Worm (Caenorhabditis elegans) whole organism, young adult: ENCODE results near the gene C31G12.4.

ENCODE experiments used
- B0019.2 ChIP-seq: fragments of 200-800 bp; sonication (Bioruptor generic); conservative IDR thresholded peaks from 2 replicates; pipeline ENCODE4 v1.3.6; 2022; ENCODE audit warnings: missing genetic modification reagents, missing genetic modification characterization, missing compliant biosample characterization
- B0035.1 ChIP-seq: sonication (generic microtip); optimal IDR thresholded peaks from 2 replicates; lab custom pipeline; 2016; ENCODE audit warnings: missing genetic modification characterization, mild to moderate bottlenecking, missing compliant biosample characterization, missing genotype, missing genetic modification reagents
- F23B12.7 ChIP-seq: sonication (generic microtip); optimal IDR thresholded peaks from 2 replicates; lab custom pipeline; 2017; ENCODE audit warnings: missing genetic modification characterization, mild to moderate bottlenecking, missing compliant biosample characterization, antibody characterized with exemption, moderate library complexity; ENCODE audit not compliant: insufficient read depth
- F39B2.1 ChIP-seq: fragments of 200-800 bp; sonication (Bioruptor generic); IDR thresholded peaks from 2 replicates; pipeline ENCODE4 v1.3.6; 2022; ENCODE audit warnings: missing genetic modification reagents, missing genetic modification characterization, missing compliant biosample characterization
- F49E8.2 ChIP-seq: sonication (generic microtip); optimal IDR thresholded peaks from 3 replicates; lab custom pipeline; 2017; ENCODE audit warnings: missing genetic modification characterization, mild to moderate bottlenecking, missing compliant biosample characterization, antibody characterized with exemption, moderate library complexity; ENCODE audit not compliant: insufficient read depth
- F52B5.7 ChIP-seq: sonication (generic microtip); optimal IDR thresholded peaks from 2 replicates; lab custom pipeline; 2016; ENCODE audit warnings: mild to moderate bottlenecking, missing genetic modification characterization, missing compliant biosample characterization
- F55B11.4 ChIP-seq: sonication (generic microtip); optimal IDR thresholded peaks from 2 replicates; lab custom pipeline; 2016; ENCODE audit warnings: missing compliant biosample characterization, missing genetic modification characterization, borderline replicate concordance; ENCODE audit not compliant: insufficient read depth
- Y53F4B.3 ChIP-seq: fragments of 200-800 bp; sonication (Bioruptor generic); IDR thresholded peaks from 2 replicates; pipeline ENCODE4 v1.3.6; 2022; ENCODE audit warnings: missing genetic modification reagents, missing genetic modification characterization, missing compliant biosample characterization
- ZK185.1 ChIP-seq: sonication (generic microtip); optimal IDR thresholded peaks from 2 replicates; lab custom pipeline; 2016; ENCODE audit warnings: mild to moderate bottlenecking, missing genetic modification characterization, missing compliant biosample characterization; ENCODE audit not compliant: poor library complexity, severe bottlenecking
- ama-1 ChIP-seq, 3 experiments: fragments of 150-350 bp in 1 of 3; sonication (generic microtip) in 2 of 3; optimal IDR thresholded peaks; 2 replicates each; lab custom pipeline; 2014 to 2018; ENCODE audit warnings: missing biosample characterization in 2 of 3, missing genetic modification characterization in 2 of 3, missing genetic modification reagents in 2 of 3
- aptf-2 ChIP-seq: fragments of 200-800 bp; sonication (Bioruptor generic); conservative IDR thresholded peaks from 2 replicates; pipeline ENCODE4 v1.3.6; 2022; ENCODE audit warnings: missing genetic modification reagents, missing genetic modification characterization, missing compliant biosample characterization
- atf-7 ChIP-seq: sonication (generic microtip); optimal IDR thresholded peaks from 2 replicates; lab custom pipeline; 2017; ENCODE audit warnings: mild to moderate bottlenecking, missing genetic modification characterization, missing compliant biosample characterization
- ceh-79 ChIP-seq: sonication (generic microtip); optimal IDR thresholded peaks from 2 replicates; lab custom pipeline; 2017; ENCODE audit warnings: mild to moderate bottlenecking, missing genetic modification characterization, missing compliant biosample characterization
- dpl-1 ChIP-seq: fragments of 150-350 bp; optimal IDR thresholded peaks from 2 replicates; lab custom pipeline; 2014; ENCODE audit warnings: missing biosample characterization, missing genetic modification reagents, missing genetic modification characterization
- ets-4 ChIP-seq: fragments of 200-800 bp; sonication (Bioruptor generic); optimal IDR thresholded peaks from 2 replicates; lab custom pipeline; 2018; ENCODE audit warnings: mild to moderate bottlenecking, missing genetic modification characterization, missing compliant biosample characterization
- hsf-1 ChIP-seq: fragments of 200-800 bp; sonication (Bioruptor generic); IDR thresholded peaks from 2 replicates; pipeline ENCODE4 v1.3.6; 2022; ENCODE audit warnings: missing genetic modification reagents, missing genetic modification characterization, missing compliant biosample characterization
- lir-1 ChIP-seq: fragments of 200-800 bp; sonication (Bioruptor generic); conservative IDR thresholded peaks from 2 replicates; pipeline ENCODE4 v1.3.6; 2022; ENCODE audit warnings: missing genetic modification reagents, missing genetic modification characterization, missing compliant biosample characterization
- lsl-1 ChIP-seq: fragments of 200-800 bp; sonication (Bioruptor generic); optimal IDR thresholded peaks from 2 replicates; lab custom pipeline; 2018; ENCODE audit warnings: mild to moderate bottlenecking, missing genetic modification characterization, moderate library complexity, missing compliant biosample characterization
- lsy-27 ChIP-seq: sonication (generic microtip); optimal IDR thresholded peaks from 2 replicates; lab custom pipeline; 2017; ENCODE audit warnings: missing genetic modification characterization, mild to moderate bottlenecking, missing compliant biosample characterization, antibody characterized with exemption, missing genotype, borderline replicate concordance; ENCODE audit not compliant: insufficient read depth
- madf-10 ChIP-seq: sonication (generic microtip); optimal IDR thresholded peaks from 2 replicates; lab custom pipeline; 2016; ENCODE audit warnings: mild to moderate bottlenecking, missing genetic modification characterization, missing compliant biosample characterization
- madf-3 ChIP-seq: fragments of 200-800 bp; sonication (Bioruptor generic); IDR thresholded peaks from 2 replicates; pipeline ENCODE4 v1.3.6; 2022; ENCODE audit warnings: missing genetic modification reagents, missing genetic modification characterization, missing compliant biosample characterization
- nfyb-1 ChIP-seq: fragments of 200-800 bp; sonication (Bioruptor generic); IDR thresholded peaks from 2 replicates; pipeline ENCODE4 v1.3.6; 2022; ENCODE audit warnings: missing genetic modification reagents, missing genetic modification characterization, missing compliant biosample characterization
- rec-8 ChIP-seq, 2 experiments: sonication (generic microtip); optimal IDR thresholded peaks; 2 replicates each; lab custom pipeline; 2016; ENCODE audit warnings: mild to moderate bottlenecking in 2 of 2, missing genetic modification characterization in 2 of 2, missing genetic modification reagents in 2 of 2, missing genotype in 2 of 2, missing biosample characterization in 1 of 2, missing compliant biosample characterization in 1 of 2, moderate library complexity in 1 of 2
- sdz-38 ChIP-seq: sonication (generic microtip); optimal IDR thresholded peaks from 2 replicates; lab custom pipeline; 2016; ENCODE audit warnings: missing genotype, missing genetic modification characterization, missing compliant biosample characterization
- snpc-1.3 ChIP-seq: sonication (generic microtip); optimal IDR thresholded peaks from 2 replicates; lab custom pipeline; 2017; ENCODE audit warnings: missing genetic modification characterization, mild to moderate bottlenecking, missing compliant biosample characterization, antibody characterized with exemption, moderate library complexity, missing genotype, missing genetic modification reagents; ENCODE audit not compliant: insufficient read depth
- sptf-2 ChIP-seq: fragments of 200-800 bp; sonication (Bioruptor generic); optimal IDR thresholded peaks from 2 replicates; lab custom pipeline; 2018; ENCODE audit warnings: mild to moderate bottlenecking, missing genetic modification characterization, missing compliant biosample characterization
- tbx-9 ChIP-seq: sonication (generic microtip); optimal IDR thresholded peaks from 2 replicates; lab custom pipeline; 2016; ENCODE audit warnings: borderline replicate concordance, missing genetic modification characterization, inconsistent platforms, missing compliant biosample characterization
- unc-130 ChIP-seq: sonication (generic microtip); optimal IDR thresholded peaks from 2 replicates; lab custom pipeline; 2016; ENCODE audit warnings: missing genetic modification reagents, missing genetic modification characterization, missing compliant biosample characterization
- unc-62 ChIP-seq: fragments of 150-350 bp; optimal IDR thresholded peaks from 2 replicates; lab custom pipeline; 2014; ENCODE audit warnings: missing biosample characterization, missing genetic modification reagents, missing genetic modification characterization
- xnd-1 ChIP-seq: sonication (generic microtip); optimal IDR thresholded peaks from 2 replicates; lab custom pipeline; 2016; ENCODE audit warnings: missing genotype, missing genetic modification reagents, missing genetic modification characterization, missing compliant biosample characterization
- zfh-2 ChIP-seq: fragments of 200-800 bp; sonication (Bioruptor generic); conservative IDR thresholded peaks from 2 replicates; pipeline ENCODE4 v1.3.6; 2022; ENCODE audit warnings: missing genetic modification reagents, missing genetic modification characterization, missing compliant biosample characterization
- ztf-26 ChIP-seq: sonication (generic microtip); optimal IDR thresholded peaks from 2 replicates; lab custom pipeline; 2017; ENCODE audit warnings: missing genetic modification characterization, missing compliant biosample characterization
- ztf-6 ChIP-seq: fragments of 200-800 bp; sonication (Bioruptor generic); IDR thresholded peaks from 2 replicates; pipeline ENCODE4 v1.3.6; 2022; ENCODE audit warnings: missing genetic modification reagents, missing genetic modification characterization, missing compliant biosample characterization

C31G12.4 gene

DNA sequence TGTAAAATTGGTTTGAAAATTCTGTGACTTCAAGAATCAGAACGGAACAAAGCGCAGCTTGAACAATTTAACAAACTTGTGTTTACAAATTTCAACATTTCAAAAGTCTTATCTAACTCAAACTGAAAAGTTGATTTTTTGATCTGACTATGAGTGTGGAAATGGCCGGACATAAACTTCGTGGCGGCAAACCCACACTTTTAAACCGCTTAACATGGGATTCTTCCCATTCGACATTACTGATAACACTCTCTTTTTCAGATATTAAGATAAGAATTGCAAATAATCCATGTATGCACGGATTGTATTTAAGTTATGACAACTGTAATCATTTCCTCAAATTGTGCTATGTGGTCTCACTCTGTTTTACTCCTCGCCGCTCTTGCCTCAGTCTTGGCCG is 12.6 kb upstream of the C31G12.4 start, which contains the start of gene clec-42:
Gene clec-42, plus strand, starts transcription at position 285 of the 400 bp plus-strand sequence.
- TF ChIP-seq rec-8 (tag; optimal IDR thresholded peaks at IDR 0.05; lab: Kevin White, UChicago) (no peak), lir-1 (GFP tag; lab: Robert Waterston, UW) (no peak), madf-3 (GFP tag; lab: Robert Waterston, UW) (no peak), lsl-1 (no peak), sptf-2 (GFP tag; lab: Kevin White, UChicago) (no peak)

DNA sequence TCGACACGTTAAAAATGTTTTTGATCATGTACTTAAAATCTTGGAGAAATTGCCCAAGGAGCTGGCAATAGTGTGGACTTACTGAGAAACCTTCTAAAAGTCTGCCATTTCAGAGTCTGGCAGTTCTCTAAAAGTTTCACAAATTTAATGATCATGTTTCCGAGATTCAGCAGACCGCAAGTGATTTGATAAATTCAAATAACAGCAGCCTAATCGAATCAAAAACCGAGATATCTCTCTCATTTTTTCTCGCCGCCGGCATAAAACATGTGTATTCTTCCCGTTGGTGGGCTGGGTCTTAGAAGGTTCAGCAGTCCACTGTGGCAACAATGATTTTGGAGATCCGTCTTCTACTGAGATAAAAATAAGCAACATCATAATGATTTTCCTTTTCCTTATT is 10.6 kb upstream of the C31G12.4 start, which contains the start of gene clec-246:
Gene clec-246, plus strand, starts transcription at position 301 of the 400 bp plus-strand sequence.
- TF ChIP-seq F55B11.4 (tag; lab: Kevin White, UChicago) = no peak
- TF ChIP-seq tbx-9 (tag; lab: Kevin White, UChicago) = no peak
- no peak for TF ChIP-seq unc-130 (GFP tag; lab: Kevin White, UChicago)
- TF ChIP-seq rec-8 (tag; optimal IDR thresholded peaks at IDR 0.05; lab: Kevin White, UChicago) = no peak
- TF ChIP-seq xnd-1 (tag; lab: Kevin White, UChicago) = no peak
- TF ChIP-seq F23B12.7 (tag; lab: Kevin White, UChicago) = no peak
- no peak for TF ChIP-seq hsf-1 (GFP tag; lab: Robert Waterston, UW)
- TF ChIP-seq, all 124 proteins: peak for 0

- TF ChIP-seq ZK185.1 (tag; lab: Kevin White, UChicago) (no peak), Y53F4B.3 (GFP tag; lab: Robert Waterston, UW) (no peak), ztf-6 (GFP tag; lab: Robert Waterston, UW) (no peak), lsy-27 (tag; lab: Kevin White, UChicago) (no peak), F52B5.7 (no peak), tbx-9 (tag; lab: Kevin White, UChicago) (no peak), snpc-1.3 (no peak), ztf-26 (tag; lab: Kevin White, UChicago) (no peak), madf-10 (tag; lab: Kevin White, UChicago) (no peak), B0035.1 (tag; lab: Kevin White, UChicago) (no peak), atf-7 (tag; lab: Kevin White, UChicago) (no peak), B0019.2 (GFP tag; lab: Robert Waterston, UW) (no peak), dpl-1 (GFP tag; lab: Kevin White, UChicago) (no peak), ceh-79 (no peak), aptf-2 (GFP tag; lab: Robert Waterston, UW) (no peak), nfyb-1 (no peak)
These were observed 9.8 kb upstream of the C31G12.4 start, which contains the start of gene clec-245 for ce11 chrV:18188328-18188727. TSS of gene clec-245 (minus strand) at chrV:18188428.

- TF ChIP-seq ama-1 (optimal IDR thresholded peaks at IDR 0.05; lab: Kevin White, UChicago) (no peak), ama-1 (GFP tag; optimal IDR thresholded peaks at IDR 0.05; lab: Kevin White, UChicago) (no peak), F49E8.2 (tag; lab: Kevin White, UChicago) (no peak), unc-62 (GFP tag; lab: Kevin White, UChicago) (no peak), ets-4 (GFP tag; lab: Kevin White, UChicago) (no peak), F39B2.1 (GFP tag; lab: Robert Waterston, UW) (no peak), zfh-2 (GFP tag; lab: Robert Waterston, UW) (no peak), sdz-38 (tag; lab: Kevin White, UChicago) (no peak)
- TF ChIP-seq, all 124 proteins: peak for 0
These were observed 6.4 kb upstream of the C31G12.4 start, which contains the start of gene C31G12.3 for ce11 chrV:18184910-18185309. TSS of gene C31G12.3 (plus strand) at chrV:18185210.
